Worm (Caenorhabditis elegans) whole organism, L3 larva: ENCODE results near the gene F26F2.4.

Source experiments
- ama-1 ChIP-seq: fragments of 150-350 bp; optimal IDR thresholded peaks from 2 replicates; lab custom pipeline; 2018
- ceh-82 ChIP-seq: fragments of 150-350 bp; optimal IDR thresholded peaks from 2 replicates; lab custom pipeline; 2014; ENCODE audit warnings: missing biosample characterization, missing genetic modification characterization
- ceh-9 ChIP-seq: sonication (generic microtip); optimal IDR thresholded peaks from 2 replicates; lab custom pipeline; 2018; ENCODE audit warnings: missing biosample characterization, missing genetic modification characterization
- elt-1 ChIP-seq: fragments of 150-350 bp; optimal IDR thresholded peaks from 2 replicates; lab custom pipeline; 2014; ENCODE audit warnings: missing biosample characterization, missing genetic modification characterization
- elt-3 ChIP-seq, 3 experiments: fragments of 150-350 bp in 1 of 3; sonication (generic microtip) in 2 of 3; optimal IDR thresholded peaks; 2 replicates in 2 of 3; 4 replicates in 1 of 3; lab custom pipeline; 2014 to 2017; ENCODE audit warnings: missing biosample characterization in 3 of 3, missing genetic modification characterization in 3 of 3
- fkh-10 ChIP-seq: sonication (generic microtip); optimal IDR thresholded peaks from 2 replicates; lab custom pipeline; 2017; ENCODE audit warnings: missing biosample characterization, missing genetic modification reagents, missing genetic modification characterization
- lsy-12 ChIP-seq: sonication (generic microtip); optimal IDR thresholded peaks from 2 replicates; lab custom pipeline; 2016; ENCODE audit warnings: mild to moderate bottlenecking, missing genetic modification characterization, missing compliant biosample characterization
- nhr-11 ChIP-seq: fragments of 150-350 bp; optimal IDR thresholded peaks from 2 replicates; lab custom pipeline; 2014; ENCODE audit warnings: missing biosample characterization, missing genetic modification characterization
- nhr-76 ChIP-seq: fragments of 150-350 bp; sonication (generic microtip); optimal IDR thresholded peaks from 5 replicates; lab custom pipeline; 2014; ENCODE audit warnings: missing biosample characterization, missing genetic modification characterization
- sea-2 ChIP-seq: fragments of 150-350 bp; sonication (generic microtip); optimal IDR thresholded peaks from 4 replicates; lab custom pipeline; 2014; ENCODE audit warnings: missing biosample characterization, missing genetic modification reagents, missing genetic modification characterization
- unc-62 ChIP-seq: fragments of 150-350 bp; sonication (generic microtip); optimal IDR thresholded peaks from 4 replicates; lab custom pipeline; 2014; ENCODE audit warnings: missing biosample characterization, missing genetic modification reagents, missing genetic modification characterization

DNA sequence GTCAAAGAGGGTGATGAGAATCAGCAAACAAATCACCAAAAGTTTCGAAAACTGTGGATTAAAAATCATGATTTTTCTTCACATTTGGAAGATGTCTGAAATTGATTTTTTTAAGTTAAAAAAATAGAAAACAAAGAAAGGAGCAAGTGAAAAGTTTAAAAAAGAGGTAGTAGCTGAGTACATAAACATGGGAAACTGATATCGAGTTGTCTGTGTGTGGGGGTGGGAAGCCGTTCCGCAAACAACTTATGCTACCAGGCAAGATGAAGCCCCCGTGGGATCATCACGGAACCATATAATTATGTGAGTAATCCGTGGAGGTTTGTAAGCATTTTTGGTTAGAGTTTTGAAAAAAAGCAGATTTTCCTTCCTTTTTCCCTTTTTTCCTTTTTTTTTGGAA, 18.0 kb upstream of the F26F2.4 start, which contains the start of gene Y38H6C.20:
- TF ChIP-seq ceh-9 (no peak), fkh-10 (GFP tag; lab: Kevin White, UChicago) (no peak), nhr-11 (tag; lab: Kevin White, UChicago) (no peak), elt-3 (tag; optimal IDR thresholded peaks at IDR 0.05; lab: Kevin White, UChicago) (no peak), ama-1 (lab: Kevin White, UChicago) (no peak), unc-62 (GFP tag; lab: Kevin White, UChicago) (no peak), lsy-12 (tag; lab: Kevin White, UChicago) (no peak), nhr-76 (tag; lab: Kevin White, UChicago) (no peak), elt-1 (no peak), sea-2 (no peak), ceh-82 (tag; lab: Kevin White, UChicago) (no peak)
